Worm (Caenorhabditis elegans) whole organism, midembryonic: Measurements from ENCODE around the gene lgc-10.

Experiments
- T22C8.4 ChIP-seq: fragments of 200-800 bp; sonication (Bioruptor generic); IDR thresholded peaks from 2 replicates; pipeline ENCODE4 v1.3.6; 2022; ENCODE audit warnings: missing genetic modification characterization, missing compliant biosample characterization
- klf-2 ChIP-seq: fragments of 200-800 bp; sonication (Bioruptor generic); conservative IDR thresholded peaks from 2 replicates; pipeline ENCODE4 v1.3.6; 2022; ENCODE audit warnings: missing genetic modification reagents, missing genetic modification characterization, missing compliant biosample characterization
- ztf-29 ChIP-seq: fragments of 200-800 bp; sonication (Bioruptor generic); IDR thresholded peaks from 2 replicates; pipeline ENCODE4 v1.3.6; 2022; ENCODE audit warnings: missing genetic modification reagents, missing genetic modification characterization, missing compliant biosample characterization

DNA sequence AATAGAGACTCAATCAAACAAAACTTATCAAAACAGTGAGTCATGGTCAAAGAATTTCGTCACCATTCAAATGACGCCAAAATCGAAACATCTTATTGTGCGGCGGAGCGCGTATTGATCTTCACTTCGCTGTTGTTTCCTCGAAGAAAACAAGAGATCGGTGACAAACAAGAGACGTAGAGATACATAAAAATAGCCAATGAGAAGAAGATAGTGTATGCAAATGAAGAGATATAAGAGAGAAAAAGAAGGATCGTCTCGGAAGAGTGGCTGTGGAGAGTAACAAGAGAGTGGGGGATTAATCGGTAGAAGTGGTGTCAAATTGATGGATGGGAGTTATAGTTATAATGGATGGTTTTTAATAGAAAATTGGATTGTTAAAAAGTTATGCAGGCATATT lies 17.4 kb upstream of the lgc-10 start:
- TF ChIP-seq T22C8.4 (GFP tag; lab: Robert Waterston, UW) (no peak), ztf-29 (GFP tag; lab: Robert Waterston, UW) (no peak), klf-2 (GFP tag; lab: Robert Waterston, UW) (no peak)
